Fruit fly (Drosophila melanogaster): ENCODE results near the gene CG7044.

Gene CG7044

dm6 chr3R:21130050-21130449 is 28.5 kb upstream of the CG7044 start, which contains the start of gene Ice2 (continued):
- TF ChIP-seq exex (tag; optimal IDR thresholded peaks at IDR 0.05) (no peak), Nf-YC (tag; optimal IDR thresholded peaks at IDR 0.05) (peak; percentile 2), TFAM (GFP tag; optimal IDR thresholded peaks at IDR 0.05) (no peak), eve (GFP tag; optimal IDR thresholded peaks at IDR 0.05) (no peak), CG14014 (GFP tag; IDR thresholded peaks at IDR 0.05) (peak; percentile 33; the same call in 1 of the 2 replicates), CG3995 (GFP tag; optimal IDR thresholded peaks at IDR 0.05) (no peak), CG4328 (GFP tag; optimal IDR thresholded peaks at IDR 0.05) (no peak), pum (GFP tag; optimal IDR thresholded peaks at IDR 0.05) (no peak), H15 (GFP tag; IDR thresholded peaks at IDR 0.05) (no peak), ato (GFP tag; IDR thresholded peaks at IDR 0.05; ENCODE audit: partially characterized antibody) (no peak), MTF-1 (GFP tag; optimal IDR thresholded peaks at IDR 0.05; ENCODE audit: borderline replicate concordance) (no peak), Sin3A (optimal IDR thresholded peaks at IDR 0.05) (no peak), CG6175 (GFP tag; IDR thresholded peaks at IDR 0.05) (no peak), Atf-2 (GFP tag; optimal IDR thresholded peaks at IDR 0.05) (no peak), Six4 (GFP tag; optimal IDR thresholded peaks at IDR 0.05) (no peak), CG12155 (GFP tag; optimal IDR thresholded peaks at IDR 0.05) (no peak), z (GFP tag; IDR thresholded peaks at IDR 0.05) (no peak), peb (GFP tag; IDR thresholded peaks at IDR 0.05) (no peak), fd3F (GFP tag; optimal IDR thresholded peaks at IDR 0.05) (no peak), Dll (GFP tag; IDR thresholded peaks at IDR 0.05; ENCODE audit: partially characterized antibody) (peak; percentile 42; the same call in 1 of the 4 replicates), her (GFP tag; optimal IDR thresholded peaks at IDR 0.05) (no peak), gce (GFP tag; IDR thresholded peaks at IDR 0.05) (no peak), E2f2 (GFP tag; IDR thresholded peaks at IDR 0.05) (peak; percentile 96), salm (tag; optimal IDR thresholded peaks at IDR 0.05) (no peak), CG6791 (GFP tag; IDR thresholded peaks at IDR 0.05; ENCODE audit: partially characterized antibody) (peak; percentile 57; the same call in 2 of the 3 replicates), hkb (optimal IDR thresholded peaks at IDR 0.05) (no peak), hkb (GFP tag; IDR thresholded peaks at IDR 0.05) (0 out of 2 replicates have a peak, but pooled peaks have one; percentile 21), tup (GFP tag; optimal IDR thresholded peaks at IDR 0.05) (no peak), ara (GFP tag; IDR thresholded peaks at IDR 0.05) (no peak), CG3847 (GFP tag; IDR thresholded peaks at IDR 0.05) (no peak; the same call in 1 of the 2 replicates), sc (optimal IDR thresholded peaks at IDR 0.05) (no peak), sc (GFP tag; optimal IDR thresholded peaks at IDR 0.05) (no peak), CG1602 (GFP tag; optimal IDR thresholded peaks at IDR 0.05) (no peak), sug (tag; optimal IDR thresholded peaks at IDR 0.05) (peak; percentile 21), lmd (GFP tag; IDR thresholded peaks at IDR 0.05) (no peak), sd (tag; optimal IDR thresholded peaks at IDR 0.05) (no peak), Adf1 (GFP tag; IDR thresholded peaks at IDR 0.05) (no peak), Kr (GFP tag; optimal IDR thresholded peaks at IDR 0.05) (no peak), CG42726 (GFP tag; IDR thresholded peaks at IDR 0.05; ENCODE audit: partially characterized antibody) (no peak), GATAe (GFP tag; conservative IDR thresholded peaks at IDR 0.05) (no peak), CG4854 (GFP tag; optimal IDR thresholded peaks at IDR 0.05) (no peak), MBD-R2 (GFP tag; IDR thresholded peaks at IDR 0.05) (peak; percentile 57), HLH4C (GFP tag; IDR thresholded peaks at IDR 0.05; ENCODE audit: partially characterized antibody) (peak; percentile 35; the same call in 1 of the 3 replicates), ro (GFP tag; IDR thresholded peaks at IDR 0.05) (no peak), CG7556 (GFP tag; optimal IDR thresholded peaks at IDR 0.05) (no peak), gsb-n (tag; optimal IDR thresholded peaks at IDR 0.05) (no peak), cg (GFP tag; optimal IDR thresholded peaks at IDR 0.05) (no peak), D19B (GFP tag; optimal IDR thresholded peaks at IDR 0.05) (no peak), jumu (GFP tag; optimal IDR thresholded peaks at IDR 0.05) (no peak), CG17361 (GFP tag; IDR thresholded peaks at IDR 0.05) (no peak), ewg (GFP tag; optimal IDR thresholded peaks at IDR 0.05) (no peak), lola (GFP tag; optimal IDR thresholded peaks at IDR 0.05) (no peak), ase (GFP tag; IDR thresholded peaks at IDR 0.05) (no peak)
